Fruit fly (Drosophila melanogaster) ovary, adult (tissue): Measurements from ENCODE around the gene Itgbn.

ENCODE experiments used
- CG17801 ChIP-seq: fragments of 200-800 bp; optimal IDR thresholded peaks from 2 replicates; lab custom pipeline; 2019; ENCODE audit warnings: missing biosample characterization, mild to moderate bottlenecking, missing genetic modification characterization, moderate library complexity; ENCODE audit not compliant: partially characterized antibody

Itgbn gene

DNA sequence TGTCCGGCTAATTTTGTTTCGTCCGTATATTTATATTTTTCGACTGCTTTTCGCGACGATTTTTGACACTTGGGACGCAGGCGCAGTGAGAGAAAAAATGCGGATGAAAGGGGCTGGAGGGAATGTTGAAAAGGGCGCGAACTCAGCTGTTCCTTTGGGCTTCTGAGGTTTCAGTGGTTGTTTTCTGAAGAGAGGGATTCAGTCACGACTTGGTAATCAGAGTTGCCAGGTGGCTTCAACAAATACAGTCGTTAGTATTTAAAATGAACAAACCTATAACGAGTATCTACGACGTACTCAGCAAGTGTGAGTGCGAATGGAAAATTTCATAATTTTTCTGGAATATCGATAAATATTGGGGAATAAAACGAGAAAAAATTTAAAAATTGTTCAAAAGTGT, 18.6 kb downstream of the Itgbn start, which contains the start of gene CG9265:
CG9265 (minus strand) TSS at position 68 of the 400 bp plus-strand sequence.
- no peak for TF ChIP-seq CG17801 (GFP tag; lab: Kevin White, UChicago)

DNA sequence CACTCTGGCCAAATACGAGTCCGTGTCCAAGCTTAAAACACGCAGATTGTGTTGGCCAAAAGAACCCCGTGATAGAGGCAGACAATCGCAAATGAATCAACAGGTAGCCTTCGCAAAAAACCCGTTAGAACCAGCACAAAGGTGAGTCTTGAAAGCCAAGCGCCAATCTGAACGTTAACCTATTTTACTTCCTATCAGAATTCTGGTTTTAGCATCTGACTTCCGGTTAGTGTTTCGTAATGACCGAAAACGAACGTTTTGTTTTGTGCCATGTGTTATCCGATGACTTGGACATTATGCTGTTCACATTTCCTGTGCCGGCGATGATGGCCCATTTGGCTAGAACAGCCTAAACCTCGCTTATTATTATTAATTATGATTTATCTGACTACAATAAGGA, 19.6 kb downstream of the Itgbn start:
- TF ChIP-seq CG17801 (GFP tag; lab: Kevin White, UChicago) = no peak

DNA sequence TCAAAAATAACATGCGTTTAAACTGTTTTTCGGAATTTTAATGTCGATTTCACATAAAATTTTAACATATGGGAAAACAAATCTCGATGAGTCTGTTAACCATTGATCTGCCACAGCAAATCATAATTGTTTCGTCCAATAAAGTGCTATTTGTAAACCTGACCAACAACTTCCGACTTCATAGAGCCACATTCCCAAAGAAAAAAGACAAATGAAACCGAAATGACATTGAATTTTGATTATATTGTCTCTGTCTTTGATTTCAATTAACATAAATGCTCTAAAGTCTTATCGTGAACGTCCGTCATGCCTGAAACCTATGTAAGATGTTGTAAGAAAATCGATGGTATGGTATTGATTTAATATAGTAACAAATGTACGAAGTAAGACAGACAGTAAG, 20.5 kb downstream of the Itgbn start:
- no peak for TF ChIP-seq CG17801 (GFP tag; lab: Kevin White, UChicago)

DNA sequence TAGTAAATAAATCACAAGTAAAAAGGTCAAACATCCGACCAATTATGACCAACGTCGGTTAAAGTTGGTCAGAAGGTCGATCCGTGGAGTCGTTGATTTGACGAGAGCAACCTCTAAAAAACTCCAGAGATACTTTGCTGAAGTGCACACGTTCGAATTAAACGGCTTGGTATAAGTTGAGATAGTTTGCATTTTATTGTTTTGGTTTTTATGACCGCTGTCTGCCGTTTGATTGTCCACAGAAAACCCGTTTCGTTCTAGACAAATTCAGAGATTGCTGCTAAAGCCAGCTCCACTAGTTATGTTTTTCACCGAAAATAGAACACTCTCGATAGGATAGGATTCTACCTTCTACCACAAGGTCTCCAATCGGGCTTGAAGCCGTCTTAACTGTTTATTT, 21.0 kb downstream of the Itgbn start:
- no peak for TF ChIP-seq CG17801 (GFP tag; lab: Kevin White, UChicago)

DNA sequence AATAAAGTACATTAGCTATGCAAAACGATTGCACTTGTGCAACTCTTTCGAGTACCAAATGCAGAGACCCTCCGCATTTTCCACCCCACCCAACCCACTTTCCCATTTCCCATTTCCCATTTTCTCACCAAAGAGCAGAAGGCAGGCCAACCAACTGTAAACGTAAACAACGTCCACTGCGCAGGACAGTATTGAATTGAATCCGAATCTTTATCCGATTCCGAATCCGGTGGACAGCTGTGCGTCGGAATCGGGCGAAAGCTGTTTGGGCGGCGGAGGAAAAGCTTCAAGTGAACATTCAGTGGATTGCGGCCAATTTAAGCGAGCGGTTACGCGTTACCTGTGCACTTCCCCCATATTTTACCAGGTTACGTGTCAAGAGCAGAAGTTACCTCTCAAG, 22.3 kb downstream of the Itgbn start, which contains the start of gene tadr:
tadr (plus strand) TSS at position 301 of the 400 bp plus-strand sequence.
- TF ChIP-seq CG17801 (GFP tag; lab: Kevin White, UChicago) = no peak

DNA sequence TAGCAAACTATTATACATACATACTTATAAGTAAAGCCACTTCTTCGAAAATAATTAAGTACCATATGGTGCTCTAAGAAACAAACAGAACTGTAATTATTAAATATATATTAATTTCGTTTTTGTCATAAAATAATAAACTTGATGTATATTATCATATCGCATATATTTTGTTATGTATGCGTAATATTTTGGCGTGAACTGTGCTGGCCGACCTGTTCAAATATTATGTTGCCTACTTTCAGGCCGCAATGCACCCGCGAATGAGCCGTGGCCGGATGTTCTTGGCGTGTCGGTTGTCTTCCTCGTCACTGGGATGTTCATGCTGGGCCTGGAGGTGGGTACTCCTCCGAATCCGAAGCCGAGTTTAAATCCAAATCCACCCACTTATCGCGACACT, 25.0 kb downstream of the Itgbn start:
- no peak for TF ChIP-seq CG17801 (GFP tag; lab: Kevin White, UChicago)

DNA sequence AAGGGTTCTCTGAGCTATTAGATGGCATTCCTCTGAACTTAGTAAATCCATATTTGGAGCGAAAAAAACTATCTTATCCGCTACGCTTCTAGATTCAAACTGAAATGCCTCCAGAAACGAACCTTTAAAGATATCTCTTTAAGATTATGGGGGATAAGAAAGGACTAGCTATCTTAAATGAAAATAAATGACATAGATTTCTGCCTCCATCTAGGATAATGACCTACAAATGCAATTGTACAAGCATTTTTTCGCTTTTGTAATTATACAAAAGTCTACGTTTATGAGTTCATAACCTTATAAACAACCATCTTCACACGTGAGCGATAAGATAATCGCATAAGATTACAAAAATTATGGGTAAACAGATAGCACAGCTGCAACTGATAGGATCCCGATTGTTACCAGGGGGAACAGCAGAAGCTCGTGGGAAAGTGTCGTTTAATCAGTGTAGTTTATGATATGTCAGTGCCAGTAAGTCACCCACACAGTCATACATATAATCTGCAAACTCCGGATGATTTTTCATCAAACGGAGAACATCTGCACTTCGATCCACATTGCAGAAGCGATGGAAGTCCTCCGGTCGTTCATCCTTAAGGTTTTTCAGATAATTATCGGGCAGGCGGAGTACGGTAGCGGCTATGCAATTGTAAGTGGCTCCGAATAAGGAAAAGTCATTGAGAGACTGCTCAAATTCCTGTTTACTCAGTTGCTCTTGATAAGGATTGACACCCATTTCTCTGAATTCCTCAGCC, 29.8 kb downstream of the Itgbn start, which contains the start of gene CG33511:
CG33511 (minus strand) TSS at position 51 of the 758 bp plus-strand sequence.
- TF ChIP-seq CG17801 (GFP tag; lab: Kevin White, UChicago) = no peak

DNA sequence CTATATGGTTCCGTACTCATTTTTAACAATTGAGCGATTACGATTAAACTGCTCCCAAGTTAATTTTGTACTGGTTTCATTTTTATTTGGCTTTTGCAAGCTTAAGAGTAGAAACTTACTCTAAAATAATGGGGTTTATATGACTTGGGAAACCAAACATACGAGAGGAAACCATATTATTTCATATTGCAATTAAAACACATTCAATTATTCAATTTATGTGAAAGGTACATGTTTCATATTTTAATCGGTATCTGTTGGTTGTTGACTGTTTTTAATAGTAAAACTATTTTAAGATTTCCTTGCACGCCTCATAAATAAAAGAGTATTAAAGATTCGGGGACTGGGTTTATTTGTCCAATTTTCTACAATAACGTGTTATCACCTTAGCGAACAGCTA, 31.4 kb downstream of the Itgbn start, which contains the start of gene CG33510:
CG33510 (minus strand) TSS at position 59 of the 400 bp plus-strand sequence.
- no peak for TF ChIP-seq CG17801 (GFP tag; lab: Kevin White, UChicago)

DNA sequence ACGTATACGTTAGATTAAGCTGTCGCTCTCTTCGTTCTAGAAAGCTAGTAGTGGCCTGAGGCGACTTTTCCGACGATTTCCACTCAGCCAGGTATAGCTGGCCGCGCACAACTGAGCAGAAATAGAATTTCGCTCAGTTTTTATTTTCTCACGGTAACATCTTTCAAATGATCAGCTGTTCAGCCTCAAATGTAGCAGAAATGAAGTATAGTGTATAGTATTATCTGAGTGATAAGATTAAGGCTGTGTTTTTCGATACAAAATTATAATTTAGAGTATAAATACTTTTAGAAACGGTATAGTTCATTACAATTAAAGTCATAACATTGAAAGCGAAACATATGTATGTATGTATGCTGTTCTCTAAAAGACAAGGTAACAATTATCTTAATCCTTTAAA, 33.6 kb downstream of the Itgbn start, which contains the start of gene CG33509:
CG33509 (minus strand) TSS at position 101 of the 400 bp plus-strand sequence.
- no peak for TF ChIP-seq CG17801 (GFP tag; lab: Kevin White, UChicago)

DNA sequence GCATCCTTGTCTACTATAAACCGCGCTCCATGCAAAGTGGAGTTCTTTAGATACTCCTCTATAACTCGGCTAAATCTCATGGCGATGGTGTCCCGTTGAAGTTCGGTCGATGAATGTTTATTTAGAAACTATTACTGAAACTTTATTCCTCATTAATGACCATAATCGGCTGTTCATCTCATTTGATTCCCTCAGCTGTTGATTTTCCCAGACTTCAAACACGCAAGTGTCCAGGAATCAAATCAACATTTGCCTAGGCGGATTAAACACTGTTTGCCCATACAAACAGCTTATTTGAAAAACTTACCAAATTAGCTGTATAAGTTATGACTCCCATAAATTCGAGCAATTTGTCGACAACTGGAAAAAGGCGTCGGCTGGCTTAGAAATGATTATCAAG, 35.8 kb downstream of the Itgbn start, which contains the start of gene ppk13:
ppk13 (minus strand) TSS at position 101 of the 400 bp plus-strand sequence.
- no peak for TF ChIP-seq CG17801 (GFP tag; lab: Kevin White, UChicago)

DNA sequence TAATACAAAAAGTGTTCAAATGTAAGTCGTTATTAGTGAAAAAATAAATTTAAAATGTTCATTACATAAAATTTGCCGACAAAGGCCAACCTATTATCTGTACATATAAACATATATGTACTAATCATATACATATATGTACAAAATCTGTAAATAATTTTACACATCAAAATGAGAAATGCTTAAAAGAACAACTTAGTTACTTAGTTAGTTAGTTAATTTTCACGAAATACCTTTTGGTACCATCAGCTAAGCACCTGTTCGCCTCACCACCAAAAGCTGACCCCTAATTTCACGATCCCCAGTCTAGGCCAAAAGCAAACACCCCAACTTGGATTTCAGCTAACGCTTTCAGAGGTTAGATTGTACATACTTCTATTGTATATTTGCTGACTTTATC, 36.2 kb downstream of the Itgbn start, which contains the start of gene CG9259:
CG9259 (plus strand) TSS at position 301 of the 400 bp plus-strand sequence.
- no peak for TF ChIP-seq CG17801 (GFP tag; lab: Kevin White, UChicago)

DNA sequence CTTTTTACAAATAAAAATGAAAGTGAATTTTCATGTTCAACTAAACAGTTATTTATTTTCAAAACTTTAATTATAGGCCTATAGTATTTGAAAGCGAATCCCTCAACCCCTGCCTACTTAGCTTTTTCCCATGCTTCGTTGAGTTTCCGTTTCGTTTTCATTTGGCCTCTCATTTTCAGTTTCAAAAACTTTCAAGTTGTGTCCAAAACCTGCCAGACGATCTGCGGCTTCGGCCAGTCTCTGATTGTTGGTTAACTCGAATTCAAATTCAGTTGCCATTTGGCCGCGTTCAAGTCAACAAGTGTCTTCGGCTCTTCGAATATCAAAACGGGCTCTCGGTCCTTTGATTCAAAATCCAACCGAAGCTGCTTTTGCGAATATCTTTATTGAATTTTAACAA, 38.1 kb downstream of the Itgbn start, which contains the start of gene CG14397:
CG14397 (plus strand) TSS at position 270 of the 400 bp plus-strand sequence.
- no peak for TF ChIP-seq CG17801 (GFP tag; lab: Kevin White, UChicago)

DNA sequence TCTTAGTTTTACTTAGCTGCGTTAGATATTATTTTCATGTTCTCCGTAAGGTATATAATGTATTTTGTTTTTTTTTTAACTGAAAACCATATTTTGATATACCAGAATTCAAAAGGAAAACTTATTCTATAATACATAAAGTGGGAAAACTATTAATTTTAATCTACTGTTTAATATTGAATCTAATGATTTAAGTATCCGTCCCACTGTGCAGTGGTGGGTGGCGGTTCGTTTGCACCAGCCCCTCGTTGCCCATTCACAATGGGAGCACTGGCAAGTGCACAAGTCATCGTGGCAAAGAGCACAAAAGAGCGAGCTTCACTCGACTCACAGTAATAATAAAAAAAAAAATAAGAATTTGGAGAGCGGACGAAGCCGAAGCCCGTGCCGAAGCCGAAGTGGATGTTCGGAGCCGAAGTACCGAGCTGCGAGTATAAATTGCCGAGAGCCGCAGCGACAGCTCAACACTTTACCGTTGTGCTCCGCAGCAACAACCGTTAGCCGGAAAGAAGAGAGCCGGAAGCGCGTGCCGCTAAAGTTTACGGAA, 43.7 kb downstream of the Itgbn start, which contains the start of gene CG34136:
CG34136 (plus strand) TSS at position 475 of the 547 bp plus-strand sequence.
- TF ChIP-seq CG17801 (GFP tag; lab: Kevin White, UChicago) = peak; percentile 74

DNA sequence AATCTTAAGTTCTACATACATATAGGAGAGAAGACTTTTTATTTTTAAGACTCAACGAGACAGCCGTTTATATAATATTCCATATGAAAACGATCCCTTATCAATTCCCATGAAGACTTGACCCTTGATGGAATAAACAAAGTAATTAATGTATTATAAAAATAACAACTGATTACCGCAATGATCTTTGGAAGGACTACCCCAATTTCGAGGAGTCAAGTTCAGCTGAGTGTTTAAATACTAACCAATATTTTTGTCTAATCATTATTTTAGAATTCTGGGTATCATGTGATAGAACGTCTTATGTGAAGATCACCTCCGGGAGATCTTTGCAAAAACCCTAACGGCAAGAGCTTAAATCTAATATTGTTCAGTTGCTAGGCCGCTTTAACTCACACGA, 45.0 kb downstream of the Itgbn start:
- TF ChIP-seq CG17801 (GFP tag; lab: Kevin White, UChicago) = no peak

DNA sequence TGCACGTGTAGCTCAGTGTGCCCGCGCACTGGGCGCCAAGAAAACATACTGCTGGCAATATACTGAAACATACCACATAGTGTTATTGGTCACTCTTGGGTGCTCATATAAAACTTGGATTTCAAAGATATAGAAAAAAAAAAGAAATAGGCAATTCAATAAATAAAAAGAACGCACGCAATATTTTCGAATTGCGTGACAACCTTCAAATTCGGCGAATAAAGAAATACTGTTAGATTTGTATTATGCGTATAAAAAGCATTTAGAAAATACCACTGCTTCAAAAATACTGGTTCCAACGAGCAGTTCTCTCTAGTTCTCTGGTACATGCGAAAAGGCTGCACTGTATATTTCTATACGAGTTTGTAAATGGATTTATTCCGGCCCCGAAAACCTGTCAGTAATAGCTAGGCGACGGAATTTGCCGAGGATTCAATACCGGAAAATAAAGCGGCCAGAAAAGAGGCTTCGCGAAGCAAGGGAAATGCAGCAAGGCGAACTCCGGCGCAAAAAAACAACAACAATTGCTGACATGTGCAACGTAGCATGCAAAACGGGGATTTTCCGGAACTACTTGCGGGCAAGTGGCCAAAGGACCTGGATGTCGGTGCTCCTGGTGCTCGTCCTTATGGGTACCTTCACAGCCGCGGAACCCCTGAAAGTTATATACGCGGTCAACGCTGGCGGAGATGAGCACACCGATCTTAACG, 49.7 kb downstream of the Itgbn start, which contains the start of gene CG9257:
CG9257 (plus strand) TSS at position 345 of the 710 bp plus-strand sequence.
- no peak for TF ChIP-seq CG17801 (GFP tag; lab: Kevin White, UChicago)
